Worm (Caenorhabditis elegans) whole organism, L4 larva: ENCODE results near the gene lin-40.
A peak's percentile ranks its signal among the peaks of the same experiment; 100 is the strongest.

Source experiments
- Y105C5A.15 ChIP-seq: fragments of 200-800 bp; sonication (Bioruptor generic); IDR thresholded peaks from 2 replicates; pipeline ENCODE4 v1.3.6; 2022; ENCODE audit warnings: missing genetic modification characterization, missing compliant biosample characterization
- Y75B8A.6 ChIP-seq: fragments of 200-800 bp; sonication (Bioruptor generic); IDR thresholded peaks from 2 replicates; pipeline ENCODE4 v1.3.6; 2022; ENCODE audit warnings: missing genetic modification reagents, missing genetic modification characterization, missing compliant biosample characterization
- aha-1 ChIP-seq: fragments of 150-350 bp; peaks from one replicate; lab custom pipeline; 2014; ENCODE audit warnings: missing biosample characterization, missing genetic modification characterization

lin-40 gene

DNA sequence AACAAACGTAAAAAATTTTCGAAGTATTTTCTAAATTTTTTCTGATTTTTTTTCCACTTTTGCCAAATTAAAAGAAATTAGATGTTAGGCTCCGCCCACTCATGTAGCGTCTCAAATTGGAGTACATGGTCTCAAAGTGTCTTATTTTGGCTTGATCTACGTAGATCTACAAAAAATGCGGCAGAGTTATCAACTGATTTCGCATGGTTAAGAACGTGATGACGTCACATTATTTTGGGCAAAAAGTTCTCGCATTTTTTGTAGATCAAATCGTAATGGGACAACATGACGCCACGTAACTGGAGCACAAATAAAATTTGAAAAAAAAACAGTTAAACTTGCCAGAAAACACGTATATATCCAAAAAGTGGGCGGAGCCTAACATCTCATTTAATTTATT is 57.0 kb downstream of the lin-40 start:
- TF ChIP-seq Y105C5A.15: no peak
- peak; percentile 90 for TF ChIP-seq aha-1 (tag; lab: Kevin White, UChicago)
- TF ChIP-seq Y75B8A.6: no peak
